Fruit fly (Drosophila melanogaster) whole organism: Measurements from ENCODE around the gene Ras64B.
A peak's percentile ranks its signal among the peaks of the same experiment; 100 is the strongest.

Experiments
- CG8478 ChIP-seq: fragments of >200 bp; optimal IDR thresholded peaks from 2 replicates; lab custom pipeline; 2018; ENCODE audit warnings: inconsistent platforms
- Dll ChIP-seq: fragments of >200 bp; optimal IDR thresholded peaks from 2 replicates; lab custom pipeline; 2017
- EcR ChIP-seq, 2 experiments: fragments of >200 bp; optimal IDR thresholded peaks; 2 replicates each; lab custom pipeline; 2017; ENCODE audit warnings: missing biosample characterization in 2 of 2, missing genetic modification characterization in 2 of 2, missing genetic modification reagents in 2 of 2
- pan ChIP-seq: fragments of >200 bp; optimal IDR thresholded peaks from 2 replicates; lab custom pipeline; 2017
- psq ChIP-seq: fragments of >200 bp; optimal IDR thresholded peaks from 2 replicates; lab custom pipeline; 2017
- usp ChIP-seq: fragments of >200 bp; optimal IDR thresholded peaks from 2 replicates; lab custom pipeline; 2017; ENCODE audit warnings: missing biosample characterization, missing genetic modification characterization, mixed read lengths

Gene Ras64B

dm6 chr3L:4138804-4139521 lies at the start of gene Ras64B, which contains the start of gene Rop:
Gene Ras64B (plus strand): TSS chr3L:4139076.
Gene Rop (minus strand): TSS chr3L:4138996.
- TF ChIP-seq Dll (no peak), usp (GFP tag; lab: Kevin White, UChicago) (no peak), CG8478 (lab: Kevin White, UChicago) (no peak), pan (lab: Kevin White, UChicago) (no peak), EcR (GFP tag; optimal IDR thresholded peaks at IDR 0.05; lab: Kevin White, UChicago) (no peak), psq (lab: Kevin White, UChicago) (no peak)

dm6 chr3L:4092705-4093257 lies 46.1 kb upstream of the Ras64B start, which contains the start of gene CG14990:
Gene CG14990 (plus strand): TSS chr3L:4093207.
- TF ChIP-seq usp (GFP tag; lab: Kevin White, UChicago) (no peak), psq (lab: Kevin White, UChicago) (no peak), Dll (no peak), EcR (GFP tag; optimal IDR thresholded peaks at IDR 0.05; lab: Kevin White, UChicago) (no peak), pan (lab: Kevin White, UChicago) (no peak), CG8478 (lab: Kevin White, UChicago) (no peak)

dm6 chr3L:4096546-4096945 lies 42.3 kb upstream of the Ras64B start:
- TF ChIP-seq psq (lab: Kevin White, UChicago), result no peak
- no peak for TF ChIP-seq EcR (GFP tag; optimal IDR thresholded peaks at IDR 0.05; lab: Kevin White, UChicago)
- no peak for TF ChIP-seq usp (GFP tag; lab: Kevin White, UChicago)
- no peak for TF ChIP-seq CG8478 (lab: Kevin White, UChicago)

DNA sequence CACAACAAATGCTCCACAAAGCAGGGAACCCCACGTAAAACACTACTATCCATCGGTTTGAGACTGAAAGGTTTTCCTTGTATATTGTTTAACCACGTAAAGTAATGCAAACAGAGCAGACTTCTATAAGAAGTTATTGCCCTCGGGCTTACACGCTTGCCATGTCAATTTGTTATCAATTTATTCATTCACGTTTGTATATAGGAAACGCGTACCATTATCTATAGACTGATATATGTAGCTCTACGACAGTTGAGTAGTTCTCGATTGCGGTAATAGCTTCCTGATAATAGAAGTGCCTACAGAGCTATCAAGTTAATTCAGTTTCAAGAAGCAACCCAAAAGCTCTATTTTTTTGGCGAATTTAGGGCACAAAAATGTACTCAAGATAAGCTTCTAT lies 39.7 kb upstream of the Ras64B start:
- TF ChIP-seq pan (lab: Kevin White, UChicago) (no peak), EcR (GFP tag; optimal IDR thresholded peaks at IDR 0.05; lab: Kevin White, UChicago) (peak in 1 of 2 experiments; percentile 29)

- TF ChIP-seq Dll, result no peak
- TF ChIP-seq psq (lab: Kevin White, UChicago), result peak; percentile 74
- no peak for TF ChIP-seq pan (lab: Kevin White, UChicago)
Observed at dm6 chr3L:4102496-4103257, 36.2 kb upstream of the Ras64B start, which contains the start of gene CG14995. Gene CG14995 (minus strand): TSS chr3L:4103256.

dm6 chr3L:4103258-4104247 lies 35.3 kb upstream of the Ras64B start, which contains the start of gene Fit1:
Gene Fit1 (plus strand): TSS chr3L:4103564.
- no peak for TF ChIP-seq CG8478 (lab: Kevin White, UChicago)
- no peak for TF ChIP-seq psq (lab: Kevin White, UChicago)
- no peak for TF ChIP-seq pan (lab: Kevin White, UChicago)
- TF ChIP-seq Dll, result no peak
- no peak for TF ChIP-seq EcR (GFP tag; optimal IDR thresholded peaks at IDR 0.05; lab: Kevin White, UChicago)
- no peak for TF ChIP-seq usp (GFP tag; lab: Kevin White, UChicago)

DNA sequence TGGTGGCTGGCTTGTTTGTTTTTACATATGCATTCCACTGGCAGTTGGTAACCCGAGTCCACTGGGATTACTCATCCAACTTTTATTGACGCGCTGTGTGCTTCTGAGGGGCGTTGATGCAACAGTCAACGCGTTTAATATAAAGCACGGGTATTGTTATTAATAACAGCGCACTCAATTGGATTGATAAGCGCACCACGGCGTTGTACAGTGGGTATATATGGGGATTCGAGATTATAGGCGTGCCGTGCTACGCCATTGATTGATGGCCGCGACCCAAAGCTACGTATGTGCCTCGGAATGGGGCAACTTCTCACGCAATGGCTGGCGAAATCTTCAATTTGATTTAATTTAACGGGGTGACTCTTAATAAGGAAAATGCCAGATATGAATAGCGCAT lies 31.8 kb upstream of the Ras64B start:
- TF ChIP-seq psq (lab: Kevin White, UChicago) (no peak), EcR (GFP tag; optimal IDR thresholded peaks at IDR 0.05; lab: Kevin White, UChicago) (no peak), CG8478 (lab: Kevin White, UChicago) (no peak), usp (GFP tag; lab: Kevin White, UChicago) (no peak), pan (lab: Kevin White, UChicago) (no peak), Dll (no peak)

- TF ChIP-seq EcR (GFP tag; optimal IDR thresholded peaks at IDR 0.05; lab: Kevin White, UChicago), result no peak
- TF ChIP-seq usp (GFP tag; lab: Kevin White, UChicago), result no peak
- TF ChIP-seq CG8478 (lab: Kevin White, UChicago), result peak; percentile 52
Observed at dm6 chr3L:4108072-4108843, 30.6 kb upstream of the Ras64B start, which contains the start of gene Ack. Gene Ack (plus strand): TSS chr3L:4108186.

DNA sequence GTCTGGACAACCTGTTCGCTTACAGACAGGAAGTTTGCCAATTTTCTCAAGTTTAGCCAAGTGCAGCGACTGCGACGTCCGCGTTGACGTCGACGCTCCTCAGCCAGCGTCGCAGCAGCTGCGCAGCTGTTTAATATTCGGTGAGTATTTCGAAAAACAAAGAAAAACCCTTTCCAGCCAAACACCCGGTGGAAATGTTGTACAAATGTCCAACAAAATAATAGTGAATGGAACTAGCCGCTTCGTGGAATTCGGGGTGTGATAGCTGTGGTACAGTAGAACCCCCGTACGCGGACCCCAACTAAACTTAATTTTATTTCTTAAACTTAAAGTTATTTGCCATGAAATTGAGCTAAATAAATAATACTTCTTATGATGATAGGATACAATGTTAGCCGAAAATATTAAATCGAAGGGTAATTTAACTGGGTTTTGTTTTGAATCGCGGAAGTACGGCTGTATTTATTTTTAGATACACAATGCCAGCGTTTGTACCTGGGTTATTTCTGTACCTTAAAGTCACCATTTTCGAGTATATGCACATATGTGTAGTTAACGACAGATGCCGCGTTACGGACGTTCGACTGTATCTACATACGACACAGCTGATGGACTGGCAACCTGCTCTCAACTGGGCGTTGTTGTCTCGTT lies 29.9 kb upstream of the Ras64B start:
- no peak for TF ChIP-seq Dll
- TF ChIP-seq psq (lab: Kevin White, UChicago), result no peak
- no peak for TF ChIP-seq EcR (GFP tag; optimal IDR thresholded peaks at IDR 0.05; lab: Kevin White, UChicago)
- no peak for TF ChIP-seq pan (lab: Kevin White, UChicago)
- no peak for TF ChIP-seq usp (GFP tag; lab: Kevin White, UChicago)
- TF ChIP-seq CG8478 (lab: Kevin White, UChicago), result no peak

- TF ChIP-seq CG8478 (lab: Kevin White, UChicago), result no peak
- TF ChIP-seq psq (lab: Kevin White, UChicago), result no peak
- no peak for TF ChIP-seq usp (GFP tag; lab: Kevin White, UChicago)
- no peak for TF ChIP-seq EcR (GFP tag; optimal IDR thresholded peaks at IDR 0.05; lab: Kevin White, UChicago)
- no peak for TF ChIP-seq pan (lab: Kevin White, UChicago)
- TF ChIP-seq Dll, result no peak
Observed at dm6 chr3L:4110212-4110611, 28.7 kb upstream of the Ras64B start.
